Fruit fly (Drosophila melanogaster): ENCODE measurements around the gene alpha-Est7.

Gene alpha-Est7

DNA sequence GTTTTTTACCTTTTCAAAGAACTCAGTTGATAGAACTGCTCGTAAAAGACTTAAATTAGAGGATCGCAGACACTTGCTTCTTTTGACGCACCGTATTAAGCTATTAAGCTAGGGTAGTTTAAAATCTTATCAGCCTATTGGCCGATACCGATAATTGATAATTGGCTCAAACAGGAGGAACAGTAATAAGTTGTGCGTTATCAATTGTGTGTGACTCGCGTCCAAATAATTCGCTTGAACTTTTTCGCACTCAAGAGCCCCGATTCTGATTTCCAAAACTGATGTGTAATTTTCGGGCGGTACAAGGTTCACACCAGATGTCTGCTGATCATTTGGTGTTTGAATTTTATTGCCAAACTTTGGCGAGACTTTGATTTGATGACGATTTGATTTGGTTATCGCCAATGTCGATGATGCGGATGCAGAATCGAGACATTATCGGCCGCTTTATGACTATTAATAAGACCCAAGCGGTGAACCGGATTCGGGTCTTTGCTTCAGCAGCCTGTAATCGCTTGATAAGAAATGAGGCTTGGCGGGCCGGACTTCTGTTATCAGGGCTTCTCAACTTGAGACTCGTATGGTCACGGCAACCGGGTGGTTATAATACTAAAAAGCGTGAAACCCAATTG lies 9.2 kb downstream of the alpha-Est7 start:
- peak; percentile 76 for TF ChIP-seq noc (tag; optimal IDR thresholded peaks at IDR 0.05)

DNA sequence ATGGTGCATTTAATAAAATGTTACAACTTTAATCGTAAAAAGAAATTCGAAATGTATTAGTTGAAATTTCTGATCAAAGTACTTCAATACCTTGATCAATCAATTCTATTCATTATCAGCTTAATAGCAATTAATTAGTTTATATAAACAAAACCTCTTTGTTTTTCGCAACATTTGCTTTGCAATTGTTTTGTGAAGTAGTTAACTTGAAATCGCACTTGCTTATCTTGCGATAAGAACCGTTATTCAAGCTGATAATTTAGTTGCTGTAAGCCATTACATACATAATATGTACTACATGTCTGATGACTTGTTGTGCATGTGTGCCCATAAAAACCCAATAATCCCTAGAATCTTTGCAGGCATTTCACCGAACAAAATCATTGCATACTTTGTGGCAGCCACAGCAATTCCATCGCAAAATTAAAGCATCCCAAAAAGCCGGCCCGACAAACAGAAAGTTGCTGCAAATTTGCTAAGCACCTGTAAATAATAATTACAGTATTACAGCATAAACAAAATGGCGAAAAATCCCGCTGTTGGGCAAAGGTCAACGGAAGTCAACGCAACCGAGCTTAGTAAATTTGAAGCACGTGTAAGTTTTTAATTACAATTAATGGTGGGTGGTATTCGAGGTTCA lies 15.2 kb downstream of the alpha-Est7 start:
- TF ChIP-seq noc (tag; optimal IDR thresholded peaks at IDR 0.05), result no peak

DNA sequence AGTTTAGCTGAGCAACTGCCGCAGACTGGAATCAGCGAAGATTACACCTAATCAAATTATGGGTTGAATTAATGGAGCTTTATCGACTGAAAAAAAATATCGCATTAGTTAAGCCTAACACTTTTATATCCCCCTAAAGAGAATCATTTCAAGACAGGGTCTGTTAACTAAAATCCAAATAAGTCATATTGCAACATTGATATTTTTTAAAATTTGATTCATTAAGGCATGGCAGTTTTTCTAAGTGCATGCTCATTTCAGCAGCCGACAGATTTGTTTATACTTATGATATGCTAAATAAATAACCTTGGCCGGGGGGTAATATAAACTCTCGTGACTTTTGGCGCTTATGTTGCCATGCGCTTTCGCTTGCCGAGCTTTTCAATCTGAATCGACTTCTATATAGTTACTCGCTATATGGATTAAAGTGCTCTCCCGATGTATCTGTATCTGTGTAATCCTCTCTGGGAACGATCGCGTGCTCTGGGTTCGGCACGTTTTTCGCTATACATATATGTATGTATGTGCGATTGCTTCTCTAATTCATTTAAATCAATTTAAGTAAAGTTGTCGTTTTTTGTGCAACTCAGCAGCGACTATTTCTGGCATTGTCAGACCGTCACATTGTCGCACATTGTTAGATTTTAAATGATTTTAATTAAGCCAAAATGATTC lies 17.1 kb downstream of the alpha-Est7 start:
- TF ChIP-seq noc (tag; optimal IDR thresholded peaks at IDR 0.05), result peak; percentile 88

DNA sequence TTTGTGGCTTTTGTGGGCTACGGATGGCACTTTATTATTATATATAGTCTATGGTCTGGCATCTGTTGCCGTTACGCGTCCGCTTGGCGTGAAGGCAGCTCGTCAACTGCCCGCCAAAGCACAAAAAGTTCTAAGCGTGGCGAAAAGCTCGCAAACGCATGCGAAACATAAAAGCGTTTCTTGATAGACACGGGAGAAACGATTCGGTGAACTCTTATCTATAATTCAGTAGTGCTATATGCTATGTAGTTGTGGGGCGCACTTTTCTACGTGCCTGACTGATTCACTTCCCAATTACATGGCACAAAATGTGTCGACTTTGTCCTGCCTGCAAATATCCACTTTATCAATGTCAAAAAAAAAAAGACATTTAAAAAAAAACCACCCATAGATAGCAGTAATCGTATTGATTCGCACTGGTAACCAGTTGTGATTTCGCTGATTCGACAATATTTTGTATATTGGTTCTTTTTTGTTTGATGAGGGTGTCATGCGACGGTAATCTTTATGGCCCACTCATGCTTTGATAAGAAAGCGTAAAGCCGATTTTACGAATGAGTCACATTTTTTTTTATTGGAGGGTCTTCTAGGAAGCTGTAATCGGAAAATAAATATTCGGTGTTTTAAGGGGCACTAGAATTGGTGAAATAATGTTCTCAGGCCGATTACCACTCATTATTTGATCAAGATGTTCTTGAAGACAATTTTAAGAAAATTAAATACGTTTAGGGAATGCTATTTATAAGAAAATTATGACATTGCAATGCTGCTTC lies 18.4 kb downstream of the alpha-Est7 start, which contains the start of gene alpha-Est9:
TSS of gene alpha-Est9 (minus strand) at position 110 of the 773 bp plus-strand sequence.
- TF ChIP-seq noc (tag; optimal IDR thresholded peaks at IDR 0.05), result peak; percentile 49

DNA sequence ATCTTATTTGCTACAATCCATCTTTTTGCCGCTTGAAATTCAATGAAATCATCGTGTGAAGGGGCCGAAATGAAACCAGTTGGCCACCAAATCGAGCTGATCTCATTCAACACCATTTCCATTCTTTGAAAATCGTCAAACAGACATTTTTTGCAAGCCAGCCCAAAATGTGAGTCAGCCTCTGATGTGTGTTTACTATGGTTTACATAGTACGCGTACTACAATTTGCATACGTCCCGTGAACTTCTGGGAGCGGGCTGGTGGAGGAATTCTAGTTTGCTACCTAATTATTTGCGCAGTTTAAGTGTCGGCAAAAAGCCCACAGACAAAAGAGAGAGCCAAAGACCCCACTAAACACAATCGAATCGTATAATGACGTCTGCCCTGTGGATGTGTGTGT lies 20.3 kb downstream of the alpha-Est7 start:
- TF ChIP-seq noc (tag; optimal IDR thresholded peaks at IDR 0.05), result peak; percentile 9

DNA sequence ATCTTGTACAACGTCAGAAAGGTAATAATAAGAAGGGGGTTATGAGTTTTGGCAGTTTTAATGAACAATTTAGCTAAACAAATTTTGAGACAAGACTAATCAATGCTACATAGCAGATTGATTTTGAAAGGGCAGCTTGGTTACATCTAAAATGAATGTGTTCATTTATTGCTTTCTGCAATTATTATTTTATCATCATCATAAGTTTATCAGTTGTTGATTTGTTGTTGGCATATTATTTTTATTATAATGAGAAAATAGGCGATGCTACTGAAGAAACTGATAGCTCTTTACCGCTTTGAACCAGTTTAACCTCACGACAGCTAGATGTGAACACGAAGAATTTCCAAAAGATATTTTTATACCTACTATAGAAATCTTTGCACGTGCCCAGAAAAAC lies 21.3 kb downstream of the alpha-Est7 start, which contains the start of gene Mics1:
TSS of gene Mics1 (minus strand) at position 101 of the 400 bp plus-strand sequence.
- TF ChIP-seq noc (tag; optimal IDR thresholded peaks at IDR 0.05), result no peak

DNA sequence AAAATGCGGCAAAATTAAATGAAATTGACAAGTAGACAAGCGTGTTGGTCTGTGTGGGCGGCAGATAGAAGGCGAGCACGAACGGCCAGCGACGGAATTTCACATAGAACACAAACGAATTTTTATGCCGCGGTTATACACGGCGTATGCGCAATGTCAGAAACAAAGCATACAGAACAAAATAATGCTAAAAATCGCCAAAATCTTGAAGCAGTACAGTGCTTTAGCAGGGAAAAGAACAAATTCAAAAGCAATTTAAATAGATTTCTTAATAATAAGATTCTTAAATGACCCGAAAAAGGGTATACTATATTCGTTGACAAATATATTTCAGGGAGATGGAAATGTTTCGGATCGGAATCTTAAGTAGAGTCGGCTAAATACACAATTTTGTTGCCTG lies 23.0 kb downstream of the alpha-Est7 start:
- TF ChIP-seq noc (tag; optimal IDR thresholded peaks at IDR 0.05), result peak; percentile 8

DNA sequence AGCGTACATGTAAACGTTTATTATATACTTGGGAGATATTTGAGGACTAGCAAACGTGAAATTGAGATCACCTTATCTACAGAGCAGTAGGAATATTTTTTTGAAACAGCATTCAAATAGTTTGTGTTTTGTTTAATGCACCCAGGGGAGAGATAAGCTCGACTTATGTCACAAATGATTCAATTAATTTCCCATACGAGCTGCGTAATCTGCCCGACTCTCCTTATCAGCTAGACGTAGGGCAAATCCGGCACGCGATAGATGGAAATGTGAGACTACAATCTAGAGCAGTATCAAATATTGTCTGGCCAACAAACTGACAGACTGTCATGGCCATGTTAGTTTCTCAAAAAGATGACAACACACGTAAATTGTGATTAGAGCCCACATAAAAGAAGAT lies 24.1 kb downstream of the alpha-Est7 start:
- TF ChIP-seq noc (tag; optimal IDR thresholded peaks at IDR 0.05), result peak; percentile 63

DNA sequence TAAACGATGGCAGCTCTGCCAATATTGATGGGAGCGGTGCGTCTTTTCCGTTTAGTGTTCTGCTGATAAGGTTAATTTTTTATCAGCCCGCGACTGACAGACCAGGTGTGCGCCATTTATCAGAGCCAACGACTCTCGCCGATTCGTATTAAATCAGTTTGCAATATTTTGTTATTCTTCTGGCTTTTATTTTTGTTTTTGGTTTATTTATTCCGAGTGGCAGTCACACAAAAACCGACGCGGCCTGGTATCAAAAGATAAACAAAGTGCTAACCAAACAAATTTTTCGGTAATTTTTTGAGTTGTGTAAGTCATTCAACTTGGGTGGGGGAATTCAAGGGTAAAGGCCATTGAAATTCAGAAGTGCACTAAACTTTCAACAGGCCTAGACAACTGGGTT lies 26.1 kb downstream of the alpha-Est7 start:
- no peak for TF ChIP-seq noc (tag; optimal IDR thresholded peaks at IDR 0.05)

DNA sequence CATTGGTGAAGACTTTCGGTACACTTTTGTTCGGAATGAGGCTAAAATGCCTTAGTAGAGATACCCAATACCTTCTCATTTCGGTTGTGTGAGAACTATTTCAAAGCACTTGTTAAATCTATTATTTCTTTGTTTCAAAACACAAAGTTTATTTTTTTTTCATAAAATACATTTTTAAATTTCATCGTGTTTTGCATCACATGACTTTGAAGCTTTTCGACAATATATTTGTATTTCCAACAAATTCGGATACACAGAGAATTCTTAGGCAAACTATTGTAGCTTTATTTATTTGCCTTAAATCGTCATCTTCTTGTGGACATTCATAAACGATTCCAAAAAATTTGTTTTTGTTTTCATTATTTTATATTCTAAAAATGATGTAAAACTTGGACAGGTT lies 29.8 kb downstream of the alpha-Est7 start, which contains the start of gene alpha-Est10:
TSS of gene alpha-Est10 (minus strand) at position 101 of the 400 bp plus-strand sequence.
- TF ChIP-seq noc (tag; optimal IDR thresholded peaks at IDR 0.05), result no peak

DNA sequence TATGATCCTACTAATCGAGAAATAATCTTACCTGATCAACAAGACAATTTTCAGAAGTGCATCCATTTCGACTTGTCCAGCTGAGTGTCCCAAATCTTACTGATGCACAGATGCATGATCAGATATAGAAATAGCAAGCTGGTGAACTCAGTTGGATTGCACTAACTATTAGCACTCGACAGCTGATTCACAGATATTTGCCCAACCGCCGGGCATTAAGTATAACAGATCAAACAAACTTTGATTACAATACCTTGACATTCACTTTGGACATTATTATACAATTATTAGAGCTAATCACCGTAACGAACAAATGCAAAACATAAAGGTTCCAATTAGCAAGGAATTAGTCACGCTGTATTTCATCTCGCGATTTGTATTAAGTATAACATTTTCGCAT lies 30.4 kb downstream of the alpha-Est7 start, which contains the start of gene CG42656:
TSS of gene CG42656 (minus strand) at position 101 of the 400 bp plus-strand sequence.
- no peak for TF ChIP-seq noc (tag; optimal IDR thresholded peaks at IDR 0.05)

DNA sequence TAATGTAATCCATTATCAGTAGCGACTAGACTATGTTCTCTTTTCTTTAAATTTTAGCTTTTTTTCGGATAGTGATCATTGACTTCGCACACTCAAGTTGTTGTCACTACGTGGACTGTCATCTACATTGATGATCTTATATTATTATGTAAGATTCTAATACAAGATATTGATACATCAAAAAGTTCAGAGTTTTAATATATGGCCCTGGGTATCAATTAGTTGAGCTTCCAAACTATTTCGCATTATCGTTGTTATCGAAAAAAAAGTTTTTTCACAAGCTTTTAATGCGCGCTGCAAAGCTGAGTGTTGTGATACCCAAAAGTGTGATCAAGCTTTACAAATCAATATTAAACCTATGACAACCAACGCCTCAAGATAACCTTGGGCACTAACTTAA lies 31.5 kb downstream of the alpha-Est7 start:
- no peak for TF ChIP-seq noc (tag; optimal IDR thresholded peaks at IDR 0.05)

DNA sequence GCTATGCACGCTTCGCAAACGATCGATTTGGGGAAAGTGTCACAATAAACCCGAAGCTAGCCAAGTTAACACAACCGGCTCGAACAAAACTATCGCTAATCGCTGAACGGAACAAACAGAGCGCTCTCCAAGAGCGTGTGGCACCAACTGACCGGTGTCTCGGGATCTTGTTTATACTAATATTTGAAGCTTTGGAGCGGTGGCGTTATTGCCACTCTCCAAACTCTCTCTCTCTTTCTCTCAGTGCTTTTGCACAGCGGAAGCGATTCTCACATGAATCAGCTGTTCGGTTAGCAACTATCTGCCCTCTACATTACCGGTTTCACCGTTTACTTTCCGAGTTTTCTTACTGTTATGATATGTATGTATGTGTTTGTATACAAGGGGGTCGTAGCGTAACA lies 32.1 kb downstream of the alpha-Est7 start:
- TF ChIP-seq noc (tag; optimal IDR thresholded peaks at IDR 0.05), result no peak

DNA sequence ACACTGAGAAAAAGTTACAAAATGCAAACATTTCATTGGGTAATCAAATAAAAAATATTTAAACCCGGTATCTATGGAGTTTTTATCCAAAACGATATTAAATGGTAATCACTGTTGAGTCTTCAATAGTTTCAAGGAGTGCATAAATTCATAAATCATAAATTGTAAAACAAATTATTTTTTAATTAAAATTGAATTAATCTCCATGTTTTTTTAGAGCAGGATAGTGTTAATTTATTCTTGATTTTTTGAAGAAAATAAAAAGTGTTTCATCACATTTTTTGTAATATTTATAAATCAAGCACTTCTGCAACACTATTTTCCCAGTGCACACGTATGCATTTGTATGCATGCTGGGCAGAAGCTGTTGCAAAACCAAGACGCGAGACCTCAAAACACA lies 32.7 kb downstream of the alpha-Est7 start:
- TF ChIP-seq noc (tag; optimal IDR thresholded peaks at IDR 0.05), result no peak

DNA sequence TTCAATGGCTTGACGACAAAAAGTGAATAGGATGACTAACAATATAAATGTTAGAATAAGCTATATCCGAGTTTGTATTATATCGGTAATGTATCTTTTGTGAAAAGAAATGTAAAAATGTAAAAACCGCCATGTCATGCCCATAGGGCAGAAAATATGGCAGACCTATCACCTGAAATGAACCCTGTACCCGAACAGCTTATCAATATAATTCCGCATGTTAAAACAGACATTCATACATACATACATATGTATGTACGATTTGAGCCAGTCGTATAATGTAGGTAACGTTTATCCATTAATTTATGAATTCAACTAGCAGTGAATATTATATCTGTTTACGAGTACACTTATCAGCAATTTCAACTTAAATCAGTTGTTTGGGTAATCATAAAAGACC lies 33.7 kb downstream of the alpha-Est7 start:
- TF ChIP-seq noc (tag; optimal IDR thresholded peaks at IDR 0.05), result no peak

DNA sequence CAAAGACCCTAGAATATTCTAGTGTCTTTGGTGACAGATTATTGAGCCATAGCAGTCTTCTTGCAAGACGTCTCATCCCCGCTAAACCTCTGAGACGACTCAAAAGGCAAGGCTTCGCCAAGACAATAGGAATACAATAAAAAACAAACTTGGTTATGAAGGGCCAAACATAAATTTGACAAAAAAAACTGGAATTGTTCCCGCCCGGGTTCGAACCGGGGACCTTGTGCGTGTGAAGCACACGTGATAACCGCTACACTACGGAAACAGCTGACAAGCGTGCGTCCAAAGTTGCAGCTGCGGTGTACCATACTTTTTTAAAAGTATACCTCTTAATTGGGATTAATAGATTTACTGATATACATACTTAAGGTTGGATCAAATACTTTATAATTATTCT lies 47.8 kb downstream of the alpha-Est7 start:
- no peak for TF ChIP-seq noc (tag; optimal IDR thresholded peaks at IDR 0.05)
